Worm (Caenorhabditis elegans): ENCODE data around the gene mrpl-4.

DNA sequence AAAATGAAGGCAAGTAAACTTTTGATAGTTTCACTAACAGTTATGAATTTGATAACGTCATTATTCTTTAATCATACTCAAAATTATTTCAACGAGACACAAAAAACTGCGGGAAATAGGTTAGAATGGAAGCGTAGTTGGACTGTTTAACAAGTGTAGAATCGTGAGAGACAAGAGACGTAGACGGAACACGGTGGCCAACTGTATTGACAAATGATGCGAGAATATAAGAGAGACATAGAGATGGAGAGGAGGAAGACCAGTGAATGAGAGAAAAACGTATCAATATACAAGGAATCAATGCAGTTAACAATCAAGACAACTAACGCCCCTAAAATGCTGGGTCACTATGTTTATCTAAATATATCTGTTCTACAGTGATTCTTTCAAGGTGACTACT, 21.4 kb upstream of the mrpl-4 start:
- TF ChIP-seq ccch-3 (GFP tag; optimal IDR thresholded peaks at IDR 0.05): no peak
- TF ChIP-seq egl-44 (GFP tag; IDR thresholded peaks at IDR 0.05): no peak
- TF ChIP-seq ama-1 (optimal IDR thresholded peaks at IDR 0.05): no peak
- TF ChIP-seq ama-1 (GFP tag; optimal IDR thresholded peaks at IDR 0.05): no peak
- no peak for TF ChIP-seq F55B11.4 (tag; optimal IDR thresholded peaks at IDR 0.05; ENCODE audit: borderline replicate concordance, insufficient read depth)
- TF ChIP-seq nfya-2 (GFP tag; IDR thresholded peaks at IDR 0.05): no peak
- TF ChIP-seq pha-4 (tag; optimal IDR thresholded peaks at IDR 0.05): no peak
- no peak for TF ChIP-seq lsl-1 (GFP tag; optimal IDR thresholded peaks at IDR 0.05)
- TF ChIP-seq nhr-90 (tag; optimal IDR thresholded peaks at IDR 0.05): no peak
- no peak for TF ChIP-seq unc-130 (GFP tag; optimal IDR thresholded peaks at IDR 0.05)
- TF ChIP-seq zim-3 (tag; optimal IDR thresholded peaks at IDR 0.05): no peak
- TF ChIP-seq madf-6 (GFP tag; IDR thresholded peaks at IDR 0.05): no peak
- TF ChIP-seq dpff-1 (tag; optimal IDR thresholded peaks at IDR 0.05): no peak
- TF ChIP-seq akir-1 (GFP tag; optimal IDR thresholded peaks at IDR 0.05): no peak
- TF ChIP-seq ceh-100 (GFP tag; IDR thresholded peaks at IDR 0.05): no peak

All from whole organism, young adult.